Fruit fly (Drosophila melanogaster): Measurements from ENCODE around the gene Asciz.

Asciz gene

DNA sequence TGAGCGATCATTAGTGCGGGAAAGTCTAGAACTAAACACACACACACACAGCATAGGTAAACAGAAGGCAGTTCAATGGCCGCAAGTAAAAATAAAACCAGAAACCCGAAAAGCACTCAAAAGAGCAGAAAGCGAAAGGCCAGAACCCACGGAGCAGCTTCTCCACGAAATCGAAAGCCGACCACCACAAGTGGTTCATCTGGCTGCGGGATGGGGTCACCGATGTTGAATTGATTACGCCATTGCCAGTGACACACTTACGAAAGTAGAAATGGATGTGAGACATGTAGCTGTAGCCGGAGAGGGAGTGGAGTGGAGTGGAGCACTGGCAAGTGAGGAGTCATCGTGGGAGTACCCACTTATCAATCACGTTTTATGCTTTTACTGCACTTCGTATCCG is 24.6 kb downstream of the Asciz start (continued):
- TF ChIP-seq Atf3 (GFP tag; optimal IDR thresholded peaks at IDR 0.05) (no peak), cg (GFP tag; optimal IDR thresholded peaks at IDR 0.05) (peak; percentile 24), dpn (GFP tag; optimal IDR thresholded peaks at IDR 0.05) (no peak), CG12155 (GFP tag; optimal IDR thresholded peaks at IDR 0.05) (no peak), Fer1 (GFP tag; optimal IDR thresholded peaks at IDR 0.05) (no peak), CG11695 (GFP tag; IDR thresholded peaks at IDR 0.05) (no peak), CG6765 (GFP tag; optimal IDR thresholded peaks at IDR 0.05) (no peak), CG14050 (GFP tag; IDR thresholded peaks at IDR 0.05) (no peak), Dfd (GFP tag; optimal IDR thresholded peaks at IDR 0.05) (no peak), Pdp1 (GFP tag; optimal IDR thresholded peaks at IDR 0.05) (peak in 1 of 2 experiments; percentile 73), CG14667 (GFP tag; IDR thresholded peaks at IDR 0.05) (no peak), CG8944 (GFP tag; optimal IDR thresholded peaks at IDR 0.05) (no peak), sd (tag; optimal IDR thresholded peaks at IDR 0.05) (no peak), CG7372 (GFP tag; IDR thresholded peaks at IDR 0.05) (no peak), vvl (GFP tag; IDR thresholded peaks at IDR 0.05) (no peak), CG12104 (GFP tag; optimal IDR thresholded peaks at IDR 0.05) (no peak), rib (GFP tag; IDR thresholded peaks at IDR 0.05) (no peak), zen (tag; optimal IDR thresholded peaks at IDR 0.05) (no peak), ab (GFP tag; optimal IDR thresholded peaks at IDR 0.05) (no peak), Six4 (GFP tag; optimal IDR thresholded peaks at IDR 0.05) (no peak), bcd (GFP tag; optimal IDR thresholded peaks at IDR 0.05) (no peak), CG32532 (GFP tag; IDR thresholded peaks at IDR 0.05) (no peak), ac (GFP tag; optimal IDR thresholded peaks at IDR 0.05) (no peak), bab2 (GFP tag; optimal IDR thresholded peaks at IDR 0.05) (no peak), disco-r (GFP tag; optimal IDR thresholded peaks at IDR 0.05) (no peak), Bdp1 (GFP tag; optimal IDR thresholded peaks at IDR 0.05) (no peak), CG5180 (GFP tag; optimal IDR thresholded peaks at IDR 0.05) (no peak), lmd (GFP tag; IDR thresholded peaks at IDR 0.05) (no peak), dysf (GFP tag; IDR thresholded peaks at IDR 0.05) (no peak), klu (GFP tag; IDR thresholded peaks at IDR 0.05) (no peak), CG3838 (GFP tag; optimal IDR thresholded peaks at IDR 0.05) (no peak), CG6791 (GFP tag; IDR thresholded peaks at IDR 0.05; ENCODE audit: partially characterized antibody) (no peak), Stat92E (GFP tag; optimal IDR thresholded peaks at IDR 0.05) (no peak), CG8765 (GFP tag; IDR thresholded peaks at IDR 0.05) (no peak), hbn (GFP tag; IDR thresholded peaks at IDR 0.05; ENCODE audit: partially characterized antibody) (no peak), CG4730 (GFP tag; IDR thresholded peaks at IDR 0.05) (no peak), Bgb (GFP tag; IDR thresholded peaks at IDR 0.05; ENCODE audit: partially characterized antibody) (no peak), pfk (GFP tag; optimal IDR thresholded peaks at IDR 0.05) (no peak), CG10959 (GFP tag; IDR thresholded peaks at IDR 0.05) (no peak), Ssrp (tag; optimal IDR thresholded peaks at IDR 0.05) (no peak), B-H2 (GFP tag; optimal IDR thresholded peaks at IDR 0.05) (no peak), ERR (GFP tag; optimal IDR thresholded peaks at IDR 0.05) (no peak), ato (GFP tag; IDR thresholded peaks at IDR 0.05; ENCODE audit: partially characterized antibody) (no peak), abd-A (tag; optimal IDR thresholded peaks at IDR 0.05) (no peak), pita (GFP tag; optimal IDR thresholded peaks at IDR 0.05) (no peak), CG15011 (GFP tag; optimal IDR thresholded peaks at IDR 0.05) (no peak), CG31365 (tag; optimal IDR thresholded peaks at IDR 0.05) (no peak), Rfx (GFP tag; IDR thresholded peaks at IDR 0.05) (no peak), Jarid2 (GFP tag; optimal IDR thresholded peaks at IDR 0.05) (no peak), Hey (tag; optimal IDR thresholded peaks at IDR 0.05) (no peak), Drgx (GFP tag; IDR thresholded peaks at IDR 0.05) (no peak), Xbp1 (GFP tag; optimal IDR thresholded peaks at IDR 0.05) (no peak)
